Fruit fly (Drosophila melanogaster) whole organism, larva: ENCODE results near the gene larp.

Source experiments
- noc ChIP-seq: fragments of 200-800 bp; sonication (Bioruptor generic); optimal IDR thresholded peaks from 3 replicates; lab custom pipeline; 2019; ENCODE audit warnings: missing biosample characterization, mild to moderate bottlenecking, missing genetic modification characterization, moderate library complexity

Gene larp

dm6 chr3R:28336046-28336771 is at the start of gene larp:
TSS of gene larp (minus strand) at chr3R:28336440.
- TF ChIP-seq noc = no peak

- TF ChIP-seq noc = no peak
These were observed 41.4 kb upstream of the larp start for dm6 chr3R:28377648-28378047.

- TF ChIP-seq noc = no peak
These were observed 39.5 kb upstream of the larp start for dm6 chr3R:28375785-28376184.

- no peak for TF ChIP-seq noc
These were observed 23.4 kb upstream of the larp start for dm6 chr3R:28359613-28360012.

- no peak for TF ChIP-seq noc
These were observed 15.7 kb upstream of the larp start, which contains the start of gene Or98b for dm6 chr3R:28351942-28352341. TSS of gene Or98b (plus strand) at chr3R:28352242.

dm6 chr3R:28345287-28345686 is 9.0 kb upstream of the larp start:
- no peak for TF ChIP-seq noc

- no peak for TF ChIP-seq noc
These were observed 4.4 kb upstream of the larp start for dm6 chr3R:28340606-28340999.

dm6 chr3R:28339654-28340605 is 3.7 kb upstream of the larp start, which contains the start of the genes Gfat2 and Moca-cyp:
TSS of gene Gfat2 (minus strand) at chr3R:28339765.
TSS of gene Moca-cyp (plus strand) at chr3R:28340334.
- peak; percentile 54 for TF ChIP-seq noc

dm6 chr3R:28335462-28335998 is 710 bp downstream of the larp start:
- TF ChIP-seq noc = peak; percentile 59

dm6 chr3R:28332674-28333421 is 3.4 kb downstream of the larp start:
- no peak for TF ChIP-seq noc

- peak; percentile 75 for TF ChIP-seq noc
These were observed 4.0 kb downstream of the larp start for dm6 chr3R:28332137-28332671.

dm6 chr3R:28331126-28331490 is 5.1 kb downstream of the larp start:
- no peak for TF ChIP-seq noc

- no peak for TF ChIP-seq noc
These were observed 5.7 kb downstream of the larp start for dm6 chr3R:28330266-28331125.

- peak; percentile 88 for TF ChIP-seq noc
These were observed 7.3 kb downstream of the larp start for dm6 chr3R:28328780-28329546.
